Worm (Caenorhabditis elegans): Measurements from ENCODE around the gene irld-6.

- TF ChIP-seq W03F9.2 (tag; optimal IDR thresholded peaks at IDR 0.05) (no peak), him-1 (tag; optimal IDR thresholded peaks at IDR 0.05) (no peak), dao-5 (tag; optimal IDR thresholded peaks at IDR 0.05) (no peak)
Measured at ce11 chrV:10794463-10794862, 37.9 kb upstream of the irld-6 start.
